Worm (Caenorhabditis elegans) whole organism, L4 larva: Measurements from ENCODE around the gene pap-1.

Experiments used
- D1046.2 ChIP-seq: fragments of 200-800 bp; sonication (Bioruptor generic); IDR thresholded peaks from 2 replicates; pipeline ENCODE4 v1.3.6; 2022; ENCODE audit warnings: missing genetic modification characterization, missing compliant biosample characterization
- F26F4.8 ChIP-seq: fragments of 200-800 bp; sonication (Bioruptor generic); conservative IDR thresholded peaks from 2 replicates; pipeline ENCODE4 v1.3.6; 2022; ENCODE audit warnings: missing genetic modification characterization, missing compliant biosample characterization
- R02D3.7 ChIP-seq: fragments of 150-350 bp; sonication (generic microtip); optimal IDR thresholded peaks from 3 replicates; lab custom pipeline; 2014; ENCODE audit warnings: missing biosample characterization, missing genetic modification characterization
- T26A8.4 ChIP-seq: fragments of 200-800 bp; sonication (Bioruptor generic); IDR thresholded peaks from 2 replicates; pipeline ENCODE4 v1.3.6; 2022; ENCODE audit warnings: missing genetic modification characterization, missing compliant biosample characterization
- Y105C5A.15 ChIP-seq: fragments of 200-800 bp; sonication (Bioruptor generic); IDR thresholded peaks from 2 replicates; pipeline ENCODE4 v1.3.6; 2022; ENCODE audit warnings: missing genetic modification characterization, missing compliant biosample characterization
- Y5F2A.4 ChIP-seq: fragments of 200-800 bp; sonication (Bioruptor generic); optimal IDR thresholded peaks from 2 replicates; lab custom pipeline; 2018; ENCODE audit warnings: mild to moderate bottlenecking, missing genetic modification characterization, missing compliant biosample characterization
- Y75B8A.6 ChIP-seq: fragments of 200-800 bp; sonication (Bioruptor generic); IDR thresholded peaks from 2 replicates; pipeline ENCODE4 v1.3.6; 2022; ENCODE audit warnings: missing genetic modification reagents, missing genetic modification characterization, missing compliant biosample characterization
- aha-1 ChIP-seq: fragments of 150-350 bp; peaks from one replicate; lab custom pipeline; 2014; ENCODE audit warnings: missing biosample characterization, missing genetic modification characterization
- aly-2 ChIP-seq: sonication (generic microtip); optimal IDR thresholded peaks from 2 replicates; lab custom pipeline; 2018; ENCODE audit warnings: missing biosample characterization, missing genetic modification characterization
- ama-1 ChIP-seq: fragments of 150-350 bp; optimal IDR thresholded peaks from 2 replicates; lab custom pipeline; 2014; ENCODE audit warnings: inconsistent platforms, mixed read lengths
- daf-16 ChIP-seq, 3 experiments: sonication (generic microtip); optimal IDR thresholded peaks; 2 replicates each; lab custom pipeline; 2016 to 2017; ENCODE audit warnings: missing genetic modification characterization in 3 of 3, missing genetic modification reagents in 3 of 3, mild to moderate bottlenecking in 2 of 3, missing compliant biosample characterization in 2 of 3, missing biosample characterization in 1 of 3, moderate library complexity in 1 of 3
- dmd-8 ChIP-seq: fragments of 200-800 bp; sonication (Bioruptor generic); IDR thresholded peaks from 2 replicates; pipeline ENCODE4 v1.3.6; 2022; ENCODE audit warnings: missing genetic modification characterization, missing compliant biosample characterization
- dpl-1 ChIP-seq: fragments of 150-350 bp; optimal IDR thresholded peaks from 2 replicates; lab custom pipeline; 2014; ENCODE audit warnings: missing biosample characterization, missing genetic modification reagents, missing genetic modification characterization
- duxl-1 ChIP-seq: sonication (generic microtip); optimal IDR thresholded peaks from 2 replicates; lab custom pipeline; 2016; ENCODE audit warnings: mild to moderate bottlenecking, missing genetic modification characterization, moderate library complexity, missing compliant biosample characterization; ENCODE audit not compliant: poor library complexity
- hif-1 ChIP-seq, 2 experiments: sonication (generic microtip); optimal IDR thresholded peaks; 2 replicates each; lab custom pipeline; 2016 to 2017; ENCODE audit warnings: missing compliant biosample characterization in 2 of 2, missing genetic modification characterization in 2 of 2, missing genetic modification reagents in 2 of 2, missing genotype in 2 of 2, mild to moderate bottlenecking in 1 of 2
- jun-1 ChIP-seq: fragments of 150-350 bp; optimal IDR thresholded peaks from 2 replicates; lab custom pipeline; 2014; ENCODE audit warnings: missing biosample characterization, missing genetic modification reagents, missing genetic modification characterization
- lin-38 ChIP-seq: fragments of 200-800 bp; sonication (Bioruptor generic); IDR thresholded peaks from 2 replicates; pipeline ENCODE4 v1.3.6; 2022; ENCODE audit warnings: missing genetic modification reagents, missing genetic modification characterization, missing compliant biosample characterization
- mxl-3 ChIP-seq: fragments of 200-800 bp; sonication (Bioruptor generic); optimal IDR thresholded peaks from 2 replicates; lab custom pipeline; 2018; ENCODE audit warnings: mild to moderate bottlenecking, missing genetic modification characterization, missing compliant biosample characterization
- nhr-28 ChIP-seq: fragments of 150-350 bp; optimal IDR thresholded peaks from 2 replicates; lab custom pipeline; 2014; ENCODE audit warnings: missing biosample characterization, missing genetic modification characterization
- nhr-41 ChIP-seq: fragments of 200-800 bp; sonication (Bioruptor generic); IDR thresholded peaks from 2 replicates; pipeline ENCODE4 v1.3.6; 2022; ENCODE audit warnings: missing genetic modification reagents, missing genetic modification characterization, missing compliant biosample characterization
- pha-4 ChIP-seq, 2 experiments: fragments of 150-350 bp in 1 of 2; fragments of 200-800 bp in 1 of 2; sonication (Bioruptor generic) in 1 of 2; IDR thresholded peaks in 1 of 2; optimal IDR thresholded peaks in 1 of 2; 2 replicates each; pipeline versions ENCODE4 v1.3.6 to Lab custom; 2014 to 2022; ENCODE audit warnings: missing genetic modification characterization in 2 of 2, missing genetic modification reagents in 2 of 2, missing biosample characterization in 1 of 2, missing compliant biosample characterization in 1 of 2
- snpc-4 ChIP-seq: fragments of 150-350 bp; optimal IDR thresholded peaks from 2 replicates; lab custom pipeline; 2014; ENCODE audit warnings: missing biosample characterization, missing genetic modification characterization
- tra-1 ChIP-seq: fragments of 200-800 bp; sonication (Bioruptor generic); IDR thresholded peaks from 2 replicates; pipeline ENCODE4 v1.3.6; 2022; ENCODE audit warnings: missing genetic modification reagents, missing genetic modification characterization, missing compliant biosample characterization
- unc-130 ChIP-seq: sonication (generic microtip); optimal IDR thresholded peaks from 2 replicates; lab custom pipeline; 2016; ENCODE audit warnings: missing genetic modification reagents, missing genetic modification characterization, missing compliant biosample characterization
- unc-62 ChIP-seq, 3 experiments: fragments of 150-350 bp in 1 of 3; sonication (generic microtip); optimal IDR thresholded peaks in 2 of 3; peaks in 1 of 3; 1 replicate in 1 of 3; 2 replicates in 2 of 3; lab custom pipeline; 2014 to 2017; ENCODE audit warnings: missing biosample characterization in 3 of 3, missing genetic modification characterization in 3 of 3, missing genetic modification reagents in 3 of 3, missing genotype in 1 of 3
- vab-7 ChIP-seq: fragments of 200-800 bp; sonication (Bioruptor generic); IDR thresholded peaks from 2 replicates; pipeline ENCODE4 v1.3.6; 2022; ENCODE audit warnings: missing genetic modification reagents, missing genetic modification characterization, missing compliant biosample characterization
- zfp-2 ChIP-seq: sonication (generic microtip); optimal IDR thresholded peaks from 2 replicates; lab custom pipeline; 2016; ENCODE audit warnings: mild to moderate bottlenecking, missing genetic modification characterization, missing compliant biosample characterization
- zfp-3 ChIP-seq: fragments of 200-800 bp; sonication (Bioruptor generic); conservative IDR thresholded peaks from 2 replicates; pipeline ENCODE4 v1.3.6; 2022; ENCODE audit warnings: missing genetic modification reagents, missing genetic modification characterization, missing compliant biosample characterization

The pap-1 gene

DNA sequence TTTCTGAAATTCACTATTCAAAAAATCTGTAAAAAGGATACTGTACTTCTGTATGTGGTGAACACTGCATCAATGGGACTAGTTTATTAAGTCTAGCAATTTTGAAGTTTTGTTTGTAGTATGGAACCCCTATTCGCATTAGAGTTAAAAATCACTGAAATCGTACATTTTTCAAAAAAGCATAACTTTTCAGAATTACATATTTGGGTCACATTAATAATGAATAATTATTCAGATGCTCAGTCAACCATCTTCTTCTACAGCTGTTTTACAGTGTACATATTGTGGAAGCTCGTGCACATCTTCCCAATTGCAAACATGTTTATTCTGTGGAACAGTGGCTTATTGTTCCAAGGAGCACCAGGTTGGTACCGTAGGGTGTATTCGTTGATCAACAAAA is 26.9 kb downstream of the pap-1 start:
- TF ChIP-seq daf-16 (GFP tag; optimal IDR thresholded peaks at IDR 0.05; lab: Kevin White, UChicago) (peak in 1 of 2 experiments; percentile 55), daf-16 (tag; optimal IDR thresholded peaks at IDR 0.05; lab: Kevin White, UChicago) (no peak), R02D3.7 (no peak), unc-62 (GFP tag; optimal IDR thresholded peaks at IDR 0.05 in 1 of 2; lab: Kevin White, UChicago) (peak in 1 of 2 experiments; percentile 95), unc-62 (tag; optimal IDR thresholded peaks at IDR 0.05; lab: Kevin White, UChicago) (no peak)

DNA sequence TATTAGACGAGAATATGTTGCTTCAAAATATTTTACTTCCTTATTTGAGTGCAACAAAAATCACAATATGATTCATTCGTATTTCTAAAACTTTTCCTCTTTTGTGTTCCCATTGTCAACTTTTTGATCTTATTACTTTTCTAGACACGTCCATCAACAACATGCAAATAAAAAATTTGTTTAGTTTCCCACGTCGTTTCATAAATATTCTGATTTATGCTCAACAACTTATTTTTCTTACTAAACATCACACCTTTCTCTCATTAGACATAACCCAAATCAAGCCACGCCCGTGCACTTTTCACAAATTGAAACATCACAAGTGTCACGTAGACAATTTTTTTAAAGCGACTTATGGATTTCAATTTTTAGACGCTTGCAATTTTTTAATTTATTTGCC is 28.1 kb downstream of the pap-1 start:
- TF ChIP-seq D1046.2 (no peak), aha-1 (tag; lab: Kevin White, UChicago) (peak; percentile 92), tra-1 (no peak), zfp-2 (tag; lab: Kevin White, UChicago) (no peak), vab-7 (GFP tag; lab: Robert Waterston, UW) (no peak), T26A8.4 (no peak), mxl-3 (no peak), unc-130 (no peak), dmd-8 (GFP tag; lab: Robert Waterston, UW) (no peak)

DNA sequence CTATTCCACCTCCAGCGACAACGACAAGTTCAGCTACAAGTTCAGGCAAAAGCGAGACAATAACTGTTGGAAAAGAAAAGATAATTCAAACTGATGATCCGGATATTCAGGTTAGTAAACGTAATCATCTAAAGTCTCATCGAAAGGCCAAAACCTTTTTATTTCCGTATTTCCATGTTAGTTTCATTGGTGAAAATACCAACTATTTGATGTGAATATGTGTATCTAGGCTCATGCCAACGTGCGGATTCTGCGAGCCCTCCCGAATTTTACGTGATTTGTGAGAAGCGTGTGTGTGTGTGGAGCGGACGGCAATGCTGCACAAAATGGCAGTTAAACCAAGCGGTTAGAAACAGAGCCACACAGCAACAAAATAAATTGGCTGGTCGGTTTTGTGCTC is 29.2 kb downstream of the pap-1 start:
- 0 out of 2 replicates have a peak, but pooled peaks have one; percentile 6 for TF ChIP-seq Y75B8A.6 (GFP tag; lab: Robert Waterston, UW)
- peak; percentile 46 for TF ChIP-seq ama-1 (lab: Kevin White, UChicago)
- no peak for TF ChIP-seq aly-2 (tag; lab: Kevin White, UChicago)
- TF ChIP-seq hif-1 (tag; optimal IDR thresholded peaks at IDR 0.05; lab: Kevin White, UChicago): peak in 1 of 2 experiments; percentile 23
- TF ChIP-seq Y5F2A.4: no peak
- no peak for TF ChIP-seq lin-38 (GFP tag; lab: Robert Waterston, UW)
- 0 out of 2 replicates have a peak, but pooled peaks have one; percentile 31 for TF ChIP-seq F26F4.8 (GFP tag; lab: Robert Waterston, UW)
- TF ChIP-seq aha-1 (tag; lab: Kevin White, UChicago): peak; percentile 97
- TF ChIP-seq zfp-3 (GFP tag; lab: Robert Waterston, UW): 0 out of 2 replicates have a peak, but pooled peaks have one; percentile 25

DNA sequence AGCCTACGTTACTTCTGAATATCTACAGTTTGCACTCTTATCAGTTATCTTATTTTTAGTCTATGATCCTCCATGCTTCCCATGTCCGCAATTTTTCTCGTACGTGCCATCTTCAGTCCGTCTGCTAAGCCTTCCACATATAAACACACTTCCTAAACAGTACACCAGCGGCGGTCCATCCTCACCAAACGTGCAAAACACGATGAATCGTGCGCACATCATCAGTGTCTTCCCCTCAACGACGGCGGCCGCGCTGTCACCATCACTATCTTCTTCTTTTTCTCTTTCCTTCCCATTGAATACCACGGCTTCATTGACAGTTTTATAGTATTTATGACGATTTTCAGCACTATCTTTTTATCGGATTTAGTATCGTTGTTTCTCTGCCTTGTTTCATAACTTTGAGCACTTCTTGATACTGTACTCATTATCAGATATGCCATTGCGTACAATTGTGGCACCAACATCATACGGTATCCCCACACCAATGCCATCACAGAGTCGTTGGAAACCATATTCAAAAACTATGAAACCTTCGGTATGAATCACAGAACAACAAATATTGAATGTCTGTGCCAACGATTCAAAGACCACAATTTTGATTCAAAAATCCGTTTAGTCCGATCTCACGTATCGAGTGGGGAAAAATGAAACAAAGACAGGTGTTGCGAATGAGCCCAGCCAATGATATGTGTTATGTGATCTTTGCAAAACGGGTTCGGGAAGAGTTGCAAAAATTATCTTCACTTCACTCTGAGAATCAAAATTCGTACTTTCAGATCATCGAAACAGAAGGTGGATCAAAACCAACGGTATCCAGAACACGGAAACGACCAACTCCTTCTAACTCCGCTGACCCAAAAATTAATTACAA is 31.4 kb downstream of the pap-1 start:
- TF ChIP-seq aha-1 (tag; lab: Kevin White, UChicago): peak; percentile 95
- no peak for TF ChIP-seq aly-2 (tag; lab: Kevin White, UChicago)
- peak; percentile 0 for TF ChIP-seq nhr-28 (tag; lab: Kevin White, UChicago)
- TF ChIP-seq nhr-41 (GFP tag; lab: Robert Waterston, UW): no peak
- TF ChIP-seq unc-62 (GFP tag; optimal IDR thresholded peaks at IDR 0.05 in 1 of 2; lab: Kevin White, UChicago): peak in 1 of 2 experiments; percentile 31
- TF ChIP-seq unc-62 (tag; optimal IDR thresholded peaks at IDR 0.05; lab: Kevin White, UChicago): no peak
- no peak for TF ChIP-seq Y105C5A.15 (GFP tag; lab: Robert Waterston, UW)
- no peak for TF ChIP-seq zfp-3 (GFP tag; lab: Robert Waterston, UW)
- TF ChIP-seq jun-1 (tag; lab: Kevin White, UChicago): no peak
- TF ChIP-seq duxl-1: no peak
- peak; percentile 49 to 81 for TF ChIP-seq hif-1 (tag; optimal IDR thresholded peaks at IDR 0.05; lab: Kevin White, UChicago)

DNA sequence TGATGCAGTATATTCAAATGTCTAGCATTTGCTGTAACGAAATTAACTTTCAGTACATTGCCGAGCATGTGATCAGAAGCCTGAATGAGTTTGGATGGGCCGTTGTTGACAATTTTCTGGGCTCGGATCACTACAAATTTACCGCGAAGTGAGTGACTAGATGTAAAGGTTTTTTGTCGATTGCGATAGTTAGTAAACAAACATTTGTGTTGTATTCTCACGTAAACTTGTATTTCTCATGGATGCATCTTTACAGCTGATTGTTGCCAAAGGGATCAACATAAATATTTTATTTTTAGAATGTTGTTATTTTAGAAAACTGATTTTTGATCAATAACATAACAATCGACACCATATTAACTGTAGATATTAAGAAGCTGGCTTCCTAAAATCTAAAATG is 32.3 kb downstream of the pap-1 start:
- TF ChIP-seq dpl-1 (GFP tag; lab: Kevin White, UChicago): no peak
- TF ChIP-seq ama-1 (lab: Kevin White, UChicago): peak; percentile 25
- TF ChIP-seq daf-16 (GFP tag; optimal IDR thresholded peaks at IDR 0.05; lab: Kevin White, UChicago): peak in 1 of 2 experiments; percentile 76
- TF ChIP-seq daf-16 (tag; optimal IDR thresholded peaks at IDR 0.05; lab: Kevin White, UChicago): no peak
- peak; percentile 37 for TF ChIP-seq aha-1 (tag; lab: Kevin White, UChicago)
- no peak for TF ChIP-seq pha-4 (GFP tag; IDR thresholded peaks at IDR 0.05; lab: Robert Waterston, UW)
- peak; percentile 51 for TF ChIP-seq pha-4 (tag; optimal IDR thresholded peaks at IDR 0.05; lab: Kevin White, UChicago)
- TF ChIP-seq T26A8.4: 0 out of 2 replicates have a peak, but pooled peaks have one; percentile 12
- TF ChIP-seq snpc-4 (tag; lab: Kevin White, UChicago): no peak
- peak; percentile 48 to 87 for TF ChIP-seq hif-1 (tag; optimal IDR thresholded peaks at IDR 0.05; lab: Kevin White, UChicago)
